Fruit fly (Drosophila melanogaster) whole organism, embryonic: ENCODE data around the gene CG17139.

ENCODE experiments used
- CG31224 ChIP-seq: fragments of 200-800 bp; sonication (Bioruptor generic); IDR thresholded peaks from 2 replicates; pipeline ENCODE4 v1.3.6; 2022; ENCODE audit warnings: missing biosample characterization, missing genetic modification characterization
- CG42726 ChIP-seq: fragments of 200-800 bp; sonication (Bioruptor generic); IDR thresholded peaks from 2 replicates; pipeline ENCODE4 v1.3.6; 2022; ENCODE audit warnings: missing biosample characterization, missing genetic modification characterization; ENCODE audit not compliant: partially characterized antibody
- Fer2 ChIP-seq: fragments of 200-800 bp; sonication (Bioruptor generic); optimal IDR thresholded peaks from 2 replicates; lab custom pipeline; 2018; ENCODE audit warnings: missing biosample characterization, mild to moderate bottlenecking, missing genetic modification characterization, moderate library complexity
- Ravus ChIP-seq: fragments of 200-800 bp; sonication (Bioruptor generic); IDR thresholded peaks from 2 replicates; pipeline ENCODE4 v1.3.6; 2022; ENCODE audit warnings: missing biosample characterization, missing genetic modification characterization

dm6 chr2L:10841619-10842018 is 3.8 kb downstream of the CG17139 start:
- TF ChIP-seq CG42726 (GFP tag; lab: Robert Waterston, UW) (no peak), Fer2 (no peak), Ravus (GFP tag; lab: Robert Waterston, UW) (no peak), CG31224 (GFP tag; lab: Robert Waterston, UW) (no peak)
